Fruit fly (Drosophila melanogaster): Measurements from ENCODE around the gene tadr.

DNA sequence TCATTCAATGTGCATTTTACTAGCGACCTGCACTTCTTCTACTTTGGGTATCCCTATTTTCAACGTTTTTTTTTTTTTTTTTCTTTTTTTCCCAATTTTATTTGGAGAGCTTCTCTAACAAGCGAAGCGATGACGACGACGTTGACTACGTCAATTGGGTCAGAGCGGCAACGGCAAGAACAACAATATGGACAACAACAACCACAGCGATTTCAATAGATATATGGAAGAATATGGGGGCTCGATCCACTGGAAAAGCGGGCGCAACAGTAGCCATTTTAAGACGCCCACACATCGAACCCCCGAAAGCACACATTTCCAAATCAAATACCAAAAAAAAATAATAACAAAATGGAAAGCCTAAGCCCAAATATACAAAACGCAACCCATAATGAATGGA, 46.1 kb upstream of the tadr start:
- TF ChIP-seq bab1 (GFP tag; optimal IDR thresholded peaks at IDR 0.05): no peak
- no peak for TF ChIP-seq Clk (GFP tag; optimal IDR thresholded peaks at IDR 0.05)
- TF ChIP-seq cnc (optimal IDR thresholded peaks at IDR 0.05): no peak
- TF ChIP-seq kay (GFP tag; ENCODE audit: borderline replicate concordance): no peak
- TF ChIP-seq CG7045 (GFP tag; optimal IDR thresholded peaks at IDR 0.05): no peak
- TF ChIP-seq CG11617 (GFP tag; optimal IDR thresholded peaks at IDR 0.05): no peak
- TF ChIP-seq Crg-1 (GFP tag; optimal IDR thresholded peaks at IDR 0.05): no peak
- TF ChIP-seq Mnt (GFP tag; optimal IDR thresholded peaks at IDR 0.05): no peak

Measured in whole organism, adult.